Worm (Caenorhabditis elegans): ENCODE measurements around the gene F23B2.10.

ce11 chrIV:9117700-9118099 is 36.5 kb downstream of the F23B2.10 start:
- no peak for TF ChIP-seq med-1 (GFP tag; optimal IDR thresholded peaks at IDR 0.05; ENCODE audit: insufficient read depth)
- TF ChIP-seq tab-1 (GFP tag; IDR thresholded peaks at IDR 0.05) = no peak
- TF ChIP-seq ref-1 (GFP tag; conservative IDR thresholded peaks at IDR 0.05) = no peak
- no peak for TF ChIP-seq ztf-23 (GFP tag; IDR thresholded peaks at IDR 0.05)
- TF ChIP-seq klf-2 (GFP tag; conservative IDR thresholded peaks at IDR 0.05) = no peak
- TF ChIP-seq cog-1 (tag; optimal IDR thresholded peaks at IDR 0.05) = no peak
- TF ChIP-seq T22C8.4 (GFP tag; IDR thresholded peaks at IDR 0.05) = no peak

Measured in whole organism, midembryonic.